Worm (Caenorhabditis elegans): ENCODE results near the gene oac-23.

DNA sequence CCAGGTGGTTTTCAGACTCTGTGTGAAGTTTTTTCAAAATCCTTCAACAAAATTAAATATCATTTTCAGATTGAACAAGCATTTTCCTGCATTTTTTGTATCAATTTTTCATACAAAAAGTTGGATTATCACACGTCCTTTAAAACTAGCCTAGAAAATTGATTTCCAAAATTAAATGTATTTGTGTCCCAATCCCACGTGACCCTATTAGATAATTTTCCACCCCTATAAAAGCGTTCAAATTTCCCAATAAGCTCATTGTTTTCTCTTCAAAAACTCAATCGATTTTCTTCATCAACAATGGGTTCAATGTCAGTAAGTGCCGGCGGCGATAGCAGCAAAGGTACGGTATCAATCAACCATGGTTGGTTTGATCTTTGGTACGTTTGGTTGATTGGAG, 33.2 kb downstream of the oac-23 start, which contains the start of gene F56D6.19:
- TF ChIP-seq T22C8.4 (GFP tag; IDR thresholded peaks at IDR 0.05): no peak
- no peak for TF ChIP-seq flt-1 (GFP tag; IDR thresholded peaks at IDR 0.05)
- TF ChIP-seq ztf-29 (GFP tag; IDR thresholded peaks at IDR 0.05): no peak
- no peak for TF ChIP-seq cog-1 (tag; optimal IDR thresholded peaks at IDR 0.05)
